Fruit fly (Drosophila melanogaster) whole organism, embryonic: ENCODE data around the gene svr.
A peak's percentile ranks its signal among the peaks of the same experiment; 100 is the strongest.

ENCODE experiments used
- CG1024 ChIP-seq: fragments of 200-800 bp; sonication (Bioruptor generic); IDR thresholded peaks from 2 replicates; pipeline ENCODE4 v1.3.6; 2022; ENCODE audit warnings: missing biosample characterization, missing genetic modification characterization
- CG11398 ChIP-seq: fragments of 200-800 bp; sonication (Bioruptor generic); optimal IDR thresholded peaks from 2 replicates; lab custom pipeline; 2016; ENCODE audit warnings: missing biosample characterization, missing genetic modification characterization
- CG11695 ChIP-seq: fragments of 200-800 bp; sonication (Bioruptor generic); IDR thresholded peaks from 3 replicates; pipeline ENCODE4 v1.3.6; 2022; ENCODE audit warnings: missing biosample characterization, missing genetic modification characterization
- CG12219 ChIP-seq: fragments of 200-800 bp; sonication (Bioruptor generic); optimal IDR thresholded peaks from 3 replicates; lab custom pipeline; 2018; ENCODE audit warnings: missing biosample characterization, mild to moderate bottlenecking, missing genetic modification characterization
- CG12236 ChIP-seq: fragments of 200-800 bp; sonication (Bioruptor generic); optimal IDR thresholded peaks from 2 replicates; lab custom pipeline; 2016; ENCODE audit warnings: missing biosample characterization, missing genetic modification characterization
- CG13624 ChIP-seq: fragments of 200-800 bp; sonication (Bioruptor generic); optimal IDR thresholded peaks from 2 replicates; lab custom pipeline; 2016; ENCODE audit warnings: missing biosample characterization, missing genetic modification characterization
- CG13775 ChIP-seq: fragments of 200-800 bp; sonication (Bioruptor generic); optimal IDR thresholded peaks from 3 replicates; lab custom pipeline; 2017; ENCODE audit warnings: missing biosample characterization, mild to moderate bottlenecking, missing genetic modification characterization
- CG13894 ChIP-seq: fragments of 200-800 bp; sonication (Bioruptor generic); optimal IDR thresholded peaks from 3 replicates; lab custom pipeline; 2018; ENCODE audit warnings: missing biosample characterization, mild to moderate bottlenecking, missing genetic modification characterization, moderate library complexity
- CG14667 ChIP-seq: fragments of 200-800 bp; sonication (Bioruptor generic); IDR thresholded peaks from 2 replicates; pipeline ENCODE4 v1.3.6; 2022; ENCODE audit warnings: missing biosample characterization, missing genetic modification characterization
- CG14710 ChIP-seq: fragments of 200-800 bp; sonication (Bioruptor generic); optimal IDR thresholded peaks from 3 replicates; lab custom pipeline; 2019; ENCODE audit warnings: missing biosample characterization, mild to moderate bottlenecking, missing genetic modification characterization, moderate library complexity
- CG15011 ChIP-seq: fragments of 200-800 bp; sonication (Bioruptor generic); optimal IDR thresholded peaks from 3 replicates; lab custom pipeline; 2018; ENCODE audit warnings: missing biosample characterization, mild to moderate bottlenecking, missing genetic modification characterization
- CG15696 ChIP-seq: fragments of 200-800 bp; sonication (Bioruptor generic); optimal IDR thresholded peaks from 2 replicates; lab custom pipeline; 2019; ENCODE audit warnings: missing biosample characterization, mild to moderate bottlenecking, missing genetic modification characterization, moderate library complexity
- CG1602 ChIP-seq: fragments of 200-800 bp; sonication (Bioruptor generic); optimal IDR thresholded peaks from 3 replicates; lab custom pipeline; 2016; ENCODE audit warnings: missing biosample characterization, missing genetic modification characterization
- CG1603 ChIP-seq: fragments of 200-800 bp; sonication (Bioruptor generic); optimal IDR thresholded peaks from 2 replicates; lab custom pipeline; 2019; ENCODE audit warnings: missing biosample characterization, mild to moderate bottlenecking, missing genetic modification characterization, moderate library complexity
- CG16863 ChIP-seq: fragments of 200-800 bp; sonication (Bioruptor generic); optimal IDR thresholded peaks from 3 replicates; lab custom pipeline; 2016; ENCODE audit warnings: missing biosample characterization, missing genetic modification characterization
- CG17802 ChIP-seq: fragments of 200-800 bp; sonication (Bioruptor generic); optimal IDR thresholded peaks from 2 replicates; lab custom pipeline; 2018; ENCODE audit warnings: missing biosample characterization, mild to moderate bottlenecking, missing genetic modification characterization, moderate library complexity
- CG18476 ChIP-seq: fragments of 200-800 bp; sonication (Bioruptor generic); optimal IDR thresholded peaks from 2 replicates; lab custom pipeline; 2016; ENCODE audit warnings: missing biosample characterization, mild to moderate bottlenecking, missing genetic modification characterization
- CG31441 ChIP-seq: fragments of 200-800 bp; sonication (Bioruptor generic); IDR thresholded peaks from 2 replicates; pipeline ENCODE4 v1.3.6; 2022; ENCODE audit warnings: missing biosample characterization, missing genetic modification characterization
- CG3838 ChIP-seq: fragments of 200-800 bp; sonication (Bioruptor generic); optimal IDR thresholded peaks from 3 replicates; lab custom pipeline; 2016; ENCODE audit warnings: missing biosample characterization, missing genetic modification characterization
- CG4360 ChIP-seq: fragments of 200-800 bp; sonication (Bioruptor generic); IDR thresholded peaks from 2 replicates; pipeline ENCODE4 v1.3.6; 2022; ENCODE audit warnings: missing biosample characterization, missing genetic modification characterization
- CG4404 ChIP-seq: fragments of 200-800 bp; sonication (Bioruptor generic); IDR thresholded peaks from 2 replicates; pipeline ENCODE4 v1.3.6; 2022; ENCODE audit warnings: missing biosample characterization, missing genetic modification characterization
- CG4854 ChIP-seq: fragments of 200-800 bp; sonication (Bioruptor generic); optimal IDR thresholded peaks from 2 replicates; lab custom pipeline; 2016; ENCODE audit warnings: missing biosample characterization, missing genetic modification characterization, inconsistent platforms
- CG6254 ChIP-seq: fragments of 200-800 bp; sonication (Bioruptor generic); optimal IDR thresholded peaks from 3 replicates; lab custom pipeline; 2017; ENCODE audit warnings: mild to moderate bottlenecking, missing biosample characterization, missing genetic modification reagents, missing genetic modification characterization
- CG7271 ChIP-seq: fragments of 200-800 bp; sonication (Bioruptor generic); optimal IDR thresholded peaks from 2 replicates; lab custom pipeline; 2018; ENCODE audit warnings: missing biosample characterization, mild to moderate bottlenecking, missing genetic modification characterization, moderate library complexity
- CG7372 ChIP-seq: fragments of 200-800 bp; sonication (Bioruptor generic); IDR thresholded peaks from 2 replicates; pipeline ENCODE4 v1.3.6; 2022; ENCODE audit warnings: missing biosample characterization, missing genetic modification characterization
- CG7745 ChIP-seq: fragments of 200-800 bp; sonication (Bioruptor generic); optimal IDR thresholded peaks from 2 replicates; lab custom pipeline; 2018; ENCODE audit warnings: missing biosample characterization, mild to moderate bottlenecking, missing genetic modification characterization, moderate library complexity
- Elba2 ChIP-seq: fragments of 200-800 bp; sonication (Bioruptor generic); optimal IDR thresholded peaks from 3 replicates; lab custom pipeline; 2016; ENCODE audit warnings: missing biosample characterization, missing genetic modification characterization
- Hsf ChIP-seq: fragments of 200-800 bp; sonication (Bioruptor generic); optimal IDR thresholded peaks from 3 replicates; lab custom pipeline; 2016; ENCODE audit warnings: missing biosample characterization, missing genetic modification characterization
- Kr ChIP-seq: fragments of 200-800 bp; sonication (Bioruptor generic); optimal IDR thresholded peaks from 2 replicates; lab custom pipeline; 2017; ENCODE audit warnings: missing biosample characterization, mild to moderate bottlenecking, missing genetic modification characterization
- Max ChIP-seq: fragments of 200-800 bp; sonication (Bioruptor generic); optimal IDR thresholded peaks from 2 replicates; lab custom pipeline; 2016; ENCODE audit warnings: missing biosample characterization, mild to moderate bottlenecking, missing genetic modification characterization
- Oli ChIP-seq: fragments of 200-800 bp; sonication (Bioruptor generic); optimal IDR thresholded peaks from 2 replicates; lab custom pipeline; 2018; ENCODE audit warnings: missing biosample characterization, mild to moderate bottlenecking, missing genetic modification characterization, moderate library complexity
- PHDP ChIP-seq: fragments of 200-800 bp; sonication (Bioruptor generic); optimal IDR thresholded peaks from 3 replicates; lab custom pipeline; 2018; ENCODE audit warnings: missing biosample characterization, mild to moderate bottlenecking, missing genetic modification characterization, moderate library complexity
- Scr ChIP-seq: fragments of 200-800 bp; sonication (Bioruptor generic); IDR thresholded peaks from 2 replicates; pipeline ENCODE4 v1.3.6; 2022; ENCODE audit warnings: missing biosample characterization, missing genetic modification characterization; ENCODE audit not compliant: partially characterized antibody
- Sox102F ChIP-seq: fragments of 200-800 bp; sonication (Bioruptor generic); optimal IDR thresholded peaks from 2 replicates; lab custom pipeline; 2018; ENCODE audit warnings: missing biosample characterization, mild to moderate bottlenecking, missing genetic modification characterization, moderate library complexity
- Sry-δ ChIP-seq: fragments of 200-800 bp; sonication (Bioruptor generic); optimal IDR thresholded peaks from 2 replicates; lab custom pipeline; 2016; ENCODE audit warnings: missing biosample characterization, missing genetic modification characterization
- Vsx1 ChIP-seq: fragments of 200-800 bp; sonication (Bioruptor generic); optimal IDR thresholded peaks from 2 replicates; lab custom pipeline; 2017; ENCODE audit warnings: missing biosample characterization, mild to moderate bottlenecking, missing genetic modification characterization, missing genetic modification reagents
- btn ChIP-seq: fragments of 200-800 bp; sonication (Bioruptor generic); optimal IDR thresholded peaks from 2 replicates; lab custom pipeline; 2016; ENCODE audit warnings: missing biosample characterization, missing genetic modification characterization
- dmrt99B ChIP-seq: fragments of 200-800 bp; sonication (Bioruptor generic); optimal IDR thresholded peaks from 2 replicates; lab custom pipeline; 2018; ENCODE audit warnings: missing biosample characterization, mild to moderate bottlenecking, missing genetic modification characterization, moderate library complexity
- gfzf ChIP-seq: fragments of 200-800 bp; sonication (Bioruptor generic); optimal IDR thresholded peaks from 2 replicates; lab custom pipeline; 2016; ENCODE audit warnings: missing biosample characterization, mild to moderate bottlenecking, missing genetic modification characterization, moderate library complexity
- gsb-n ChIP-seq: fragments of 200-800 bp; sonication (Bioruptor generic); optimal IDR thresholded peaks from 3 replicates; lab custom pipeline; 2018; ENCODE audit warnings: missing biosample characterization, mild to moderate bottlenecking, missing genetic modification characterization
- h ChIP-seq: fragments of >200 bp; optimal IDR thresholded peaks from 2 replicates; lab custom pipeline; 2017
- lilli ChIP-seq: fragments of 200-800 bp; sonication (Bioruptor generic); optimal IDR thresholded peaks from 3 replicates; lab custom pipeline; 2016; ENCODE audit warnings: missing biosample characterization, missing genetic modification characterization
- nmo ChIP-seq: fragments of 200-800 bp; sonication (Bioruptor generic); optimal IDR thresholded peaks from 2 replicates; lab custom pipeline; 2018; ENCODE audit warnings: missing biosample characterization, mild to moderate bottlenecking, missing genetic modification characterization, moderate library complexity
- pnt ChIP-seq: fragments of 200-800 bp; sonication (Bioruptor generic); optimal IDR thresholded peaks from 3 replicates; lab custom pipeline; 2016; ENCODE audit warnings: missing biosample characterization, missing genetic modification characterization
- prd ChIP-seq, 3 experiments: fragments of >200 bp in 2 of 3; fragments of 200-800 bp in 1 of 3; sonication (Bioruptor generic) in 1 of 3; optimal IDR thresholded peaks in 2 of 3; IDR thresholded peaks in 1 of 3; 2 replicates in 2 of 3; 3 replicates in 1 of 3; pipeline versions ENCODE4 v1.3.6 to Lab custom; 2017 to 2022; ENCODE audit warnings: missing biosample characterization in 1 of 3, missing genetic modification characterization in 1 of 3
- sima ChIP-seq: fragments of 200-800 bp; sonication (Bioruptor generic); optimal IDR thresholded peaks from 2 replicates; lab custom pipeline; 2016; ENCODE audit warnings: missing biosample characterization, missing genetic modification characterization
- sisA ChIP-seq: fragments of 200-800 bp; sonication (Bioruptor generic); IDR thresholded peaks from 2 replicates; pipeline ENCODE4 v1.3.6; 2022; ENCODE audit warnings: missing biosample characterization, missing genetic modification characterization
- sna ChIP-seq: fragments of 200-800 bp; sonication (Bioruptor generic); IDR thresholded peaks from 2 replicates; pipeline ENCODE4 v1.3.6; 2022; ENCODE audit warnings: missing biosample characterization, missing genetic modification characterization; ENCODE audit not compliant: partially characterized antibody
- ssp ChIP-seq: fragments of 200-800 bp; sonication (Bioruptor generic); IDR thresholded peaks from 2 replicates; pipeline ENCODE4 v1.3.6; 2022; ENCODE audit warnings: missing biosample characterization, missing genetic modification characterization
- zf30C ChIP-seq: fragments of 200-800 bp; sonication (Bioruptor generic); optimal IDR thresholded peaks from 3 replicates; lab custom pipeline; 2018; ENCODE audit warnings: missing biosample characterization, mild to moderate bottlenecking, missing genetic modification characterization

The svr gene

dm6 chrX:526479-527071 is 30.3 kb downstream of the svr start (continued):
- peak; percentile 68 for TF ChIP-seq Hsf (GFP tag; lab: Kevin White, UChicago)
- TF ChIP-seq CG1024, result 0 out of 2 replicates have a peak, but pooled peaks have one; percentile 29
- no peak for TF ChIP-seq prd (optimal IDR thresholded peaks at IDR 0.05; lab: Kevin White, UChicago)
- peak; percentile 93 for TF ChIP-seq prd (GFP tag; IDR thresholded peaks at IDR 0.05; lab: Robert Waterston, UW)
- TF ChIP-seq gsb-n (tag; lab: Kevin White, UChicago), result peak; percentile 69
- no peak for TF ChIP-seq CG3838
- peak; percentile 48 for TF ChIP-seq Oli
- TF ChIP-seq zf30C, result peak; percentile 95
- peak; percentile 31 for TF ChIP-seq CG13624
- TF ChIP-seq h (lab: Kevin White, UChicago), result no peak
- TF ChIP-seq dmrt99B (tag; lab: Kevin White, UChicago), result peak; percentile 13
- TF ChIP-seq sima, result peak; percentile 18
- TF ChIP-seq CG14710 (tag; lab: Kevin White, UChicago), result peak; percentile 82
- TF ChIP-seq Sry-δ (GFP tag; lab: Kevin White, UChicago), result peak; percentile 20
- TF ChIP-seq CG6254 (GFP tag; lab: Kevin White, UChicago), result peak; percentile 47
- TF ChIP-seq CG7271 (tag; lab: Kevin White, UChicago), result peak; percentile 90
- TF ChIP-seq CG4360, result no peak
- TF ChIP-seq lilli, result peak; percentile 54
- peak; percentile 42 for TF ChIP-seq CG12236 (GFP tag; lab: Kevin White, UChicago)
- TF ChIP-seq Elba2 (GFP tag; lab: Kevin White, UChicago), result peak; percentile 89
- TF ChIP-seq gfzf (GFP tag; lab: Kevin White, UChicago), result no peak
- TF ChIP-seq CG7745 (tag; lab: Kevin White, UChicago), result peak; percentile 15
- peak; percentile 88 for TF ChIP-seq CG1603 (tag; lab: Kevin White, UChicago)
- peak; percentile 56 for TF ChIP-seq CG1602 (GFP tag; lab: Kevin White, UChicago)
- no peak for TF ChIP-seq CG4854 (GFP tag; lab: Kevin White, UChicago)
- TF ChIP-seq CG7372, result no peak
- TF ChIP-seq CG13775, result peak; percentile 72
- TF ChIP-seq CG15696 (tag; lab: Kevin White, UChicago), result peak; percentile 96
- no peak for TF ChIP-seq Vsx1 (GFP tag; lab: Kevin White, UChicago)
- peak; percentile 33 for TF ChIP-seq CG12219 (GFP tag; lab: Kevin White, UChicago)
- TF ChIP-seq btn, result peak; percentile 61
- peak; percentile 66 for TF ChIP-seq CG31441
- TF ChIP-seq Sox102F, result no peak
- TF ChIP-seq CG18476 (GFP tag; lab: Kevin White, UChicago), result peak; percentile 22
- TF ChIP-seq CG15011 (GFP tag; lab: Kevin White, UChicago), result no peak
- TF ChIP-seq CG14667 (GFP tag; lab: Robert Waterston, UW), result no peak
- peak; percentile 55 for TF ChIP-seq CG11398
- peak; percentile 68 for TF ChIP-seq pnt (GFP tag; lab: Kevin White, UChicago)
- peak; percentile 64 for TF ChIP-seq CG16863 (GFP tag; lab: Kevin White, UChicago)
- no peak for TF ChIP-seq CG17802
- peak; percentile 52 for TF ChIP-seq Max (GFP tag; lab: Kevin White, UChicago)
- no peak for TF ChIP-seq PHDP (tag; lab: Kevin White, UChicago)
- TF ChIP-seq CG13894, result peak; percentile 25
- peak; percentile 61 for TF ChIP-seq Kr
- peak; percentile 67 for TF ChIP-seq nmo
- peak; percentile 93 for TF ChIP-seq CG4404 (GFP tag; lab: Robert Waterston, UW)
- TF ChIP-seq ssp, result no peak
- no peak for TF ChIP-seq sisA (GFP tag; lab: Robert Waterston, UW)
- TF ChIP-seq CG11695 (GFP tag; lab: Robert Waterston, UW), result 0 out of 3 replicates have a peak, but pooled peaks have one; percentile 17
- TF ChIP-seq Scr (GFP tag; lab: Robert Waterston, UW), result no peak
- no peak for TF ChIP-seq sna
